Worm (Caenorhabditis elegans) whole organism, late embryonic: ENCODE measurements around the gene ZK686.6.

ENCODE experiments used
- C08G9.2 ChIP-seq: sonication (generic microtip); optimal IDR thresholded peaks from 2 replicates; lab custom pipeline; 2016; ENCODE audit warnings: mild to moderate bottlenecking, missing genetic modification characterization, moderate library complexity, missing compliant biosample characterization
- C38D4.7 ChIP-seq: fragments of 200-800 bp; sonication (Bioruptor generic); optimal IDR thresholded peaks from 2 replicates; lab custom pipeline; 2018; ENCODE audit warnings: mild to moderate bottlenecking, missing genetic modification characterization, moderate library complexity, missing compliant biosample characterization
- F13H6.1 ChIP-seq: sonication (generic microtip); optimal IDR thresholded peaks from 2 replicates; lab custom pipeline; 2016; ENCODE audit warnings: missing genetic modification characterization, missing compliant biosample characterization
- K09A11.1 ChIP-seq: sonication (generic microtip); optimal IDR thresholded peaks from 2 replicates; lab custom pipeline; 2017; ENCODE audit warnings: antibody characterized with exemption, mild to moderate bottlenecking, missing genetic modification characterization, missing compliant biosample characterization; ENCODE audit not compliant: insufficient read depth
- T23F11.4 ChIP-seq: fragments of 200-800 bp; sonication (Bioruptor generic); optimal IDR thresholded peaks from 2 replicates; lab custom pipeline; 2018; ENCODE audit warnings: mild to moderate bottlenecking, missing genetic modification characterization, missing compliant biosample characterization
- ama-1 ChIP-seq: fragments of 150-350 bp; optimal IDR thresholded peaks from 2 replicates; lab custom pipeline; 2014
- ceh-14 ChIP-seq: sonication (generic microtip); optimal IDR thresholded peaks from 2 replicates; lab custom pipeline; 2016; ENCODE audit warnings: missing genotype, missing genetic modification characterization, missing compliant biosample characterization
- ceh-19 ChIP-seq: fragments of 200-800 bp; sonication (Bioruptor generic); optimal IDR thresholded peaks from 2 replicates; lab custom pipeline; 2018; ENCODE audit warnings: mild to moderate bottlenecking, missing genetic modification characterization, missing compliant biosample characterization
- ceh-22 ChIP-seq: sonication (generic microtip); optimal IDR thresholded peaks from 2 replicates; lab custom pipeline; 2017; ENCODE audit warnings: missing biosample characterization, missing genetic modification characterization
- ceh-24 ChIP-seq: sonication (generic microtip); optimal IDR thresholded peaks from 2 replicates; lab custom pipeline; 2016; ENCODE audit warnings: mild to moderate bottlenecking, missing genetic modification characterization, missing compliant biosample characterization
- ceh-30 ChIP-seq: fragments of 150-350 bp; optimal IDR thresholded peaks from 2 replicates; lab custom pipeline; 2014; ENCODE audit warnings: missing biosample characterization, missing genetic modification characterization
- ceh-31 ChIP-seq: sonication (generic microtip); optimal IDR thresholded peaks from 2 replicates; lab custom pipeline; 2016; ENCODE audit warnings: missing genetic modification characterization, missing compliant biosample characterization
- ceh-34 ChIP-seq: sonication (generic microtip); optimal IDR thresholded peaks from 2 replicates; lab custom pipeline; 2016; ENCODE audit warnings: mild to moderate bottlenecking, missing genetic modification characterization, missing compliant biosample characterization
- ceh-45 ChIP-seq: fragments of 200-800 bp; sonication (Bioruptor generic); IDR thresholded peaks from 2 replicates; pipeline ENCODE4 v1.3.6; 2022; ENCODE audit warnings: missing genetic modification reagents, missing genetic modification characterization, missing compliant biosample characterization
- ceh-6 ChIP-seq: fragments of 200-800 bp; sonication (Bioruptor generic); optimal IDR thresholded peaks from 2 replicates; lab custom pipeline; 2018; ENCODE audit warnings: mild to moderate bottlenecking, missing genetic modification characterization, missing compliant biosample characterization
- che-1 ChIP-seq: sonication (generic microtip); optimal IDR thresholded peaks from 2 replicates; lab custom pipeline; 2016; ENCODE audit warnings: mild to moderate bottlenecking, missing genetic modification characterization, missing compliant biosample characterization
- dmd-4 ChIP-seq: sonication (generic microtip); optimal IDR thresholded peaks from 2 replicates; lab custom pipeline; 2016; ENCODE audit warnings: borderline replicate concordance, missing genetic modification characterization, missing compliant biosample characterization
- elt-2 ChIP-seq: sonication (generic microtip); optimal IDR thresholded peaks from 2 replicates; lab custom pipeline; 2016; ENCODE audit warnings: missing genetic modification reagents, missing genetic modification characterization, missing compliant biosample characterization
- fax-1 ChIP-seq: sonication (generic microtip); optimal IDR thresholded peaks from 2 replicates; lab custom pipeline; 2016; ENCODE audit warnings: missing genotype, missing genetic modification characterization, missing compliant biosample characterization
- fkh-6 ChIP-seq: sonication (generic microtip); optimal IDR thresholded peaks from 2 replicates; lab custom pipeline; 2016; ENCODE audit warnings: missing genetic modification characterization, missing compliant biosample characterization
- gmeb-2 ChIP-seq: sonication (generic microtip); optimal IDR thresholded peaks from 2 replicates; lab custom pipeline; 2016; ENCODE audit warnings: missing genetic modification characterization, inconsistent platforms, missing compliant biosample characterization
- hlh-15 ChIP-seq: sonication (generic microtip); optimal IDR thresholded peaks from 2 replicates; lab custom pipeline; 2016; ENCODE audit warnings: missing genetic modification characterization, missing compliant biosample characterization
- hlh-30 ChIP-seq: sonication (generic microtip); optimal IDR thresholded peaks from 2 replicates; lab custom pipeline; 2017; ENCODE audit warnings: antibody characterized with exemption, missing genetic modification characterization, missing compliant biosample characterization; ENCODE audit not compliant: insufficient read depth
- hlh-6 ChIP-seq: sonication (generic microtip); optimal IDR thresholded peaks from 2 replicates; lab custom pipeline; 2016; ENCODE audit warnings: missing genotype, missing genetic modification characterization, missing compliant biosample characterization
- hlh-8 ChIP-seq: sonication (generic microtip); optimal IDR thresholded peaks from 2 replicates; lab custom pipeline; 2016; ENCODE audit warnings: missing genotype, missing genetic modification characterization, missing compliant biosample characterization
- lim-6 ChIP-seq: sonication (generic microtip); optimal IDR thresholded peaks from 2 replicates; lab custom pipeline; 2016; ENCODE audit warnings: missing genetic modification characterization, missing compliant biosample characterization
- lin-11 ChIP-seq: fragments of 200-800 bp; sonication (Bioruptor generic); optimal IDR thresholded peaks from 2 replicates; lab custom pipeline; 2018; ENCODE audit warnings: mild to moderate bottlenecking, missing genetic modification characterization, missing compliant biosample characterization
- madf-2 ChIP-seq: sonication (generic microtip); optimal IDR thresholded peaks from 2 replicates; lab custom pipeline; 2017; ENCODE audit warnings: missing genetic modification characterization, missing compliant biosample characterization
- nfya-1 ChIP-seq: sonication (generic microtip); optimal IDR thresholded peaks from 2 replicates; lab custom pipeline; 2017; ENCODE audit warnings: missing genetic modification characterization, mild to moderate bottlenecking, missing compliant biosample characterization, antibody characterized with exemption, moderate library complexity
- pax-1 ChIP-seq: fragments of 150-350 bp; optimal IDR thresholded peaks from 2 replicates; lab custom pipeline; 2014; ENCODE audit warnings: missing biosample characterization, missing genetic modification characterization
- pros-1 ChIP-seq: fragments of 150-350 bp; optimal IDR thresholded peaks from 2 replicates; lab custom pipeline; 2014; ENCODE audit warnings: missing biosample characterization, missing genetic modification reagents, missing genetic modification characterization
- rnt-1 ChIP-seq: sonication (generic microtip); optimal IDR thresholded peaks from 2 replicates; lab custom pipeline; 2016; ENCODE audit warnings: missing genetic modification characterization, missing compliant biosample characterization
- sdc-2 ChIP-seq: sonication (generic microtip); optimal IDR thresholded peaks from 2 replicates; lab custom pipeline; 2016; ENCODE audit warnings: missing genotype, missing genetic modification characterization, missing compliant biosample characterization
- sox-2 ChIP-seq: fragments of 200-800 bp; sonication (Bioruptor generic); IDR thresholded peaks from 2 replicates; pipeline ENCODE4 v1.3.6; 2022; ENCODE audit warnings: missing genetic modification reagents, missing genetic modification characterization, missing compliant biosample characterization
- tbx-2 ChIP-seq: sonication (generic microtip); optimal IDR thresholded peaks from 2 replicates; lab custom pipeline; 2016; ENCODE audit warnings: missing genetic modification characterization, missing compliant biosample characterization
- tbx-7 ChIP-seq: sonication (generic microtip); optimal IDR thresholded peaks from 2 replicates; lab custom pipeline; 2016; ENCODE audit warnings: missing genotype, missing genetic modification characterization, missing compliant biosample characterization
- ttx-3 ChIP-seq: sonication (generic microtip); optimal IDR thresholded peaks from 2 replicates; lab custom pipeline; 2016; ENCODE audit warnings: missing genetic modification reagents, missing genetic modification characterization, missing compliant biosample characterization
- unc-55 ChIP-seq: sonication (generic microtip); optimal IDR thresholded peaks from 2 replicates; lab custom pipeline; 2017; ENCODE audit warnings: missing biosample characterization, missing genetic modification reagents, missing genetic modification characterization

Gene ZK686.6

DNA sequence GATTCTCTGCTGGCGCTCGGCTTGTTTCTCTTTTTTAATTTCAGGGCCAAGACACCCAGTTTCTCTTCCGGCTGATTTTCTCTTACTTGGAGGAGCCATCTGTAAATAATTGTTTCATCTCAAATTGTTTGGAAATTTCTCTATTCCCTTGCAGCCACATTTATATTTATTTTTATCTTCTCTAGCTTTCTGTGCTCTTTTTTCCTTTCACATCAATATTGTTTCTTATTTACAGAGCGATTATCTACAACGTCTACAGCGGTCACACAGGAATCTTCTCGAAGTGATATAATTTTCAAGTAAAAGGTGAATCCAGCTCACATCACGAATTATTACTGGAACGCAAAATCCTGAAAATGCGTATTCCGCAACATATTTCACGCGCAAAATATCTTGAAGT, at the start of gene ZK686.6, which contains the start of gene ZK686.1:
Gene ZK686.6, minus strand, starts transcription at position 101 of the 400 bp plus-strand sequence.
Gene ZK686.1, plus strand, starts transcription at position 234 of the 400 bp plus-strand sequence.
- TF ChIP-seq hlh-8 (tag; lab: Kevin White, UChicago) (no peak), F13H6.1 (tag; lab: Kevin White, UChicago) (no peak), dmd-4 (tag; lab: Kevin White, UChicago) (no peak), lin-11 (no peak), ttx-3 (tag; lab: Kevin White, UChicago) (no peak), pros-1 (no peak), che-1 (tag; lab: Kevin White, UChicago) (no peak), T23F11.4 (GFP tag; lab: Kevin White, UChicago) (no peak), K09A11.1 (tag; lab: Kevin White, UChicago) (no peak), ceh-24 (tag; lab: Kevin White, UChicago) (no peak), hlh-6 (tag; lab: Kevin White, UChicago) (no peak), ceh-22 (tag; lab: Kevin White, UChicago) (no peak), unc-55 (GFP tag; lab: Kevin White, UChicago) (no peak)

DNA sequence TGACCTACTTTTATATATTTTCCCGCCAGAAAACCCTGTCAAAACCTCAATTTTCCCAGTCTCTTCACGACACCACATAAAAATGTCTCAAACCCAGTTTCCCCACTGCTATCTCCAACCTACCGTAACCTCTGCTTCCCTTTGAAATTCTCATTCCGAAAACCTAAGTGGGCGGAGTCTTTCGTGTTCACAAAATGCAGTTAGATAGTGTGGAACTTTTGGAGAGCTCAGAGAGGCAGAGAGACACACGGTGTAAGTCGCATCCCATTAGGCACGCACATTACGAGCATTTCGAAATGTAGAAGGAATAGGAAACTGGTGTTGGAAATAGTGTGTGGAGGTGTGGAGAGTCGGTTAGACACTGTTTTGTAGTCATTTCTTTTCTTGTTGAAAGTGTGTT, 47.1 kb upstream of the ZK686.6 start:
- no peak for TF ChIP-seq ceh-6 (GFP tag; lab: Kevin White, UChicago)
- no peak for TF ChIP-seq unc-55 (GFP tag; lab: Kevin White, UChicago)
- no peak for TF ChIP-seq ceh-14 (tag; lab: Kevin White, UChicago)
- no peak for TF ChIP-seq che-1 (tag; lab: Kevin White, UChicago)
- no peak for TF ChIP-seq C38D4.7 (GFP tag; lab: Kevin White, UChicago)
- TF ChIP-seq sdc-2 (tag; lab: Kevin White, UChicago), result no peak
- TF ChIP-seq pros-1, result no peak
- no peak for TF ChIP-seq hlh-15 (tag; lab: Kevin White, UChicago)
- TF ChIP-seq elt-2 (tag; lab: Kevin White, UChicago), result no peak
- no peak for TF ChIP-seq ceh-31 (tag; lab: Kevin White, UChicago)
- TF ChIP-seq hlh-30, result no peak
- no peak for TF ChIP-seq gmeb-2 (tag; lab: Kevin White, UChicago)
- TF ChIP-seq lim-6, result no peak
- no peak for TF ChIP-seq C08G9.2
- no peak for TF ChIP-seq ceh-19
- no peak for TF ChIP-seq nfya-1
- no peak for TF ChIP-seq ama-1
- no peak for TF ChIP-seq pax-1 (tag; lab: Kevin White, UChicago)

DNA sequence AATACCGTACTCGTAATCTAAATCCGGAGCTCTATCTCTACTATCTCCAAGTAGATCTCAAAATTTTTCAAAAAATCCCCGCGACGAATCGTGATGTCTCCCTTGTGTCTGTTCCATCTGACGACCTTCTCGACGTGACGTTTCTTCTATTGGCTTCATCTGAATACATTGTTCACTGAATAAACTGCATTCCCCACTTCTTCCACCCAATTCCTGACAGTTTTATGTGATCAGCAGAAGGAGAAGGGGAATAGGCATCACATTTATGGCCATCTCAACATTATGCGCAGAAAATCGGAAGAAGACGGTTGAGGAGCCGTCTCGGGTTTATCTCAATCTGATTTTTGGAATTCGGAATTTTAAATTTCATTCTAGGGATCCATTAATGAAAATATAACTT, 46.2 kb upstream of the ZK686.6 start:
- TF ChIP-seq hlh-8 (tag; lab: Kevin White, UChicago) (no peak), tbx-2 (no peak), madf-2 (tag; lab: Kevin White, UChicago) (no peak), ceh-34 (tag; lab: Kevin White, UChicago) (no peak), ceh-30 (tag; lab: Kevin White, UChicago) (no peak), rnt-1 (tag; lab: Kevin White, UChicago) (no peak), ceh-45 (no peak), tbx-7 (tag; lab: Kevin White, UChicago) (no peak), ceh-6 (GFP tag; lab: Kevin White, UChicago) (no peak), fkh-6 (tag; lab: Kevin White, UChicago) (no peak), sox-2 (GFP tag; lab: Robert Waterston, UW) (no peak)

DNA sequence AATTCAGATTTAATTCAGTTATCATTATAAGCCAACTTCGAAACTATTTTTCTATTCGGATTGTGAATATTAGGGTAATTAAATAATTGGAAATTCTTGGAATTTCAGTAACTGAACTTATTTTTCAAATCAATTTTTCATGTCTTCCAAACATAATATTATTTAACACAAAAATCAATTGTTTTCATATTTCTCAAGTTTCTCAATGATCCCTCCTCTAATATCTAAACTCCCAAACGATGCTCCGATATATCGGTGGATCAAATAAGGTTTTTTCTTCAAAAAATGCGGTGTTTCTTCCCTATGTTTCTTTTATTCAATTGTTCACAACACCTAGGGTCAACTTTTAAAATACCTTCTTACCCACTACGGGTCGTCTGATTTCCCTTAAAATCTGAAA, 43.7 kb upstream of the ZK686.6 start:
- TF ChIP-seq unc-55 (GFP tag; lab: Kevin White, UChicago) (no peak), fax-1 (tag; lab: Kevin White, UChicago) (no peak)
